Worm (Caenorhabditis elegans): ENCODE data around the gene T27E9.2.

T27E9.2 gene

ce11 chrIII:13418975-13419374 lies 43.4 kb downstream of the T27E9.2 start:
- TF ChIP-seq unc-62 (GFP tag; optimal IDR thresholded peaks at IDR 0.05) = no peak
